Worm (Caenorhabditis elegans): ENCODE data around the gene pst-1.
A peak's percentile ranks its signal among the peaks of the same experiment; 100 is the strongest.

The pst-1 gene

ce11 chrV:5917707-5918106 is 25.6 kb upstream of the pst-1 start, which contains the start of gene lrpr-1 (continued):
- TF ChIP-seq zim-3 (tag; optimal IDR thresholded peaks at IDR 0.05) (peak; percentile 87), sdz-38 (tag; optimal IDR thresholded peaks at IDR 0.05) (no peak), bed-1 (GFP tag; IDR thresholded peaks at IDR 0.05) (no peak), madf-8 (GFP tag; conservative IDR thresholded peaks at IDR 0.05) (peak; percentile 74), madf-3 (GFP tag; IDR thresholded peaks at IDR 0.05) (peak; percentile 87), hmg-20 (GFP tag; IDR thresholded peaks at IDR 0.05) (peak; percentile 53; the same call in 1 of the 2 replicates), snpc-4 (GFP tag; optimal IDR thresholded peaks at IDR 0.05) (no peak), snpc-4 (tag; optimal IDR thresholded peaks at IDR 0.05) (peak in 1 of 4 experiments; percentile 18), Y56A3A.18 (GFP tag; IDR thresholded peaks at IDR 0.05) (no peak), repo-1 (tag; optimal IDR thresholded peaks at IDR 0.05) (no peak), ceh-79 (tag; optimal IDR thresholded peaks at IDR 0.05) (no peak), dpl-1 (GFP tag; optimal IDR thresholded peaks at IDR 0.05) (peak; percentile 81), zfh-2 (GFP tag; conservative IDR thresholded peaks at IDR 0.05) (no peak), snpc-1.1 (tag; optimal IDR thresholded peaks at IDR 0.05; ENCODE audit: insufficient read depth) (no peak), ekl-4 (GFP tag; IDR thresholded peaks at IDR 0.05) (peak; percentile 73), F57C9.4 (tag; optimal IDR thresholded peaks at IDR 0.05) (peak; percentile 14), ccch-3 (GFP tag; optimal IDR thresholded peaks at IDR 0.05) (peak; percentile 73), snpc-3.4 (tag; optimal IDR thresholded peaks at IDR 0.05) (peak; percentile 42), somi-1 (GFP tag; optimal IDR thresholded peaks at IDR 0.05) (peak; percentile 16), ets-4 (GFP tag; optimal IDR thresholded peaks at IDR 0.05) (no peak), unc-62 (GFP tag; optimal IDR thresholded peaks at IDR 0.05) (no peak), ztf-25 (GFP tag; IDR thresholded peaks at IDR 0.05) (no peak), Y79H2A.3 (GFP tag; conservative IDR thresholded peaks at IDR 0.05) (no peak), let-607 (tag; optimal IDR thresholded peaks at IDR 0.05) (no peak), ztf-18 (tag; optimal IDR thresholded peaks at IDR 0.05) (peak; percentile 28), C06A6.2 (GFP tag; conservative IDR thresholded peaks at IDR 0.05) (0 out of 2 replicates have a peak, but pooled peaks have one; percentile 42), aptf-2 (GFP tag; conservative IDR thresholded peaks at IDR 0.05) (peak; percentile 79), nfya-2 (GFP tag; IDR thresholded peaks at IDR 0.05) (no peak), B0261.1 (tag; optimal IDR thresholded peaks at IDR 0.05) (no peak)

DNA sequence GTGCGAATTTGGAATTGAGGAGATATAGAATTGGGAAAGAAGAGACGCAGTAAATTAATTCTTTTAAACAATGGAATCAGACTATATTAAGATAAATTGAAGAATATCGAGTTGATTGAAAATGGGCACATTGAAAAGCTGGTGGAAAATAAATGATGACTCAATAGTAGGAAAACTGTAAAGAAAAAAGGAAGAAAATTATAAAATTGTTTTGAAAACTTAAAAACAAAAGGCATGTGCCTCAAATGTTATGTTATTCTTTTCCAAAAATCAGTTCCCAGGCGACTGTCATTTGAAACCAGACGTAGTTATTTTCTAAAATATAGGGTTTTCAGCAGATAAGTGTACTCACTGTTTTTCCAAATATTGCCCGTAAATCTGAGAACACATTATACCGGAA is 23.4 kb upstream of the pst-1 start, which contains the start of gene C04E6.12:
Gene C04E6.12 (minus strand): TSS at position 101 of the 400 bp plus-strand sequence.
- TF ChIP-seq gei-17 (GFP tag; optimal IDR thresholded peaks at IDR 0.05) (no peak), unc-130 (GFP tag; optimal IDR thresholded peaks at IDR 0.05) (no peak), sptf-2 (GFP tag; optimal IDR thresholded peaks at IDR 0.05) (no peak), ztf-26 (tag; optimal IDR thresholded peaks at IDR 0.05) (no peak), F10E7.11 (tag; optimal IDR thresholded peaks at IDR 0.05) (no peak), lsl-1 (GFP tag; optimal IDR thresholded peaks at IDR 0.05) (no peak), aptf-3 (GFP tag; IDR thresholded peaks at IDR 0.05) (no peak), lag-1 (GFP tag; IDR thresholded peaks at IDR 0.05) (no peak), attf-3 (GFP tag; conservative IDR thresholded peaks at IDR 0.05) (no peak), Y95B8A.8 (GFP tag; IDR thresholded peaks at IDR 0.05) (no peak), ztf-18 (tag; optimal IDR thresholded peaks at IDR 0.05) (no peak), cebp-2 (GFP tag; IDR thresholded peaks at IDR 0.05) (no peak), ets-4 (GFP tag; optimal IDR thresholded peaks at IDR 0.05) (no peak), ztf-22 (GFP tag; optimal IDR thresholded peaks at IDR 0.05) (no peak), hmg-20 (GFP tag; IDR thresholded peaks at IDR 0.05) (no peak), ceh-40 (GFP tag; IDR thresholded peaks at IDR 0.05) (no peak), madf-10 (tag; optimal IDR thresholded peaks at IDR 0.05) (no peak)

All from whole organism, young adult.